Fruit fly (Drosophila melanogaster) whole organism, pupa: ENCODE measurements around the gene CSN8.

ENCODE experiments used
- CG15710 ChIP-seq: fragments of 200-800 bp; sonication (Bioruptor generic); optimal IDR thresholded peaks from 2 replicates; lab custom pipeline; 2018; ENCODE audit warnings: missing biosample characterization, mild to moderate bottlenecking, missing genetic modification characterization, moderate library complexity
- CG8301 ChIP-seq: fragments of 200-800 bp; sonication (Bioruptor generic); optimal IDR thresholded peaks from 2 replicates; lab custom pipeline; 2018; ENCODE audit warnings: missing biosample characterization, mild to moderate bottlenecking, missing genetic modification characterization
- CG9948 ChIP-seq: fragments of 200-800 bp; sonication (Bioruptor generic); optimal IDR thresholded peaks from 2 replicates; lab custom pipeline; 2018; ENCODE audit warnings: missing biosample characterization, mild to moderate bottlenecking, missing genetic modification characterization, moderate library complexity
- D1 ChIP-seq: fragments of 200-800 bp; sonication (Bioruptor generic); optimal IDR thresholded peaks from 2 replicates; lab custom pipeline; 2018; ENCODE audit warnings: missing biosample characterization, mild to moderate bottlenecking, missing genetic modification characterization, moderate library complexity

dm6 chr2L:8393122-8393521, 28.5 kb downstream of the CSN8 start, which contains the start of gene Acp29AB:
- TF ChIP-seq CG15710 (tag; lab: Kevin White, UChicago) = no peak
- TF ChIP-seq CG9948 = no peak
- no peak for TF ChIP-seq D1 (tag; lab: Kevin White, UChicago)
- TF ChIP-seq CG8301 = no peak
